Worm (Caenorhabditis elegans) whole organism, L4 larva: ENCODE data around the gene sym-1.

Experiments used
- F10B5.3 ChIP-seq: sonication (generic microtip); optimal IDR thresholded peaks from 2 replicates; lab custom pipeline; 2016; ENCODE audit warnings: mild to moderate bottlenecking, missing genetic modification characterization, missing compliant biosample characterization
- T26A8.4 ChIP-seq: fragments of 200-800 bp; sonication (Bioruptor generic); IDR thresholded peaks from 2 replicates; pipeline ENCODE4 v1.3.6; 2022; ENCODE audit warnings: missing genetic modification characterization, missing compliant biosample characterization
- Y48G9A.11 ChIP-seq: fragments of 200-800 bp; sonication (Bioruptor generic); IDR thresholded peaks from 2 replicates; pipeline ENCODE4 v1.3.6; 2022; ENCODE audit warnings: missing genetic modification reagents, missing genetic modification characterization, missing compliant biosample characterization
- ZK337.2 ChIP-seq: fragments of 200-800 bp; sonication (Bioruptor generic); IDR thresholded peaks from 2 replicates; pipeline ENCODE4 v1.3.6; 2022; ENCODE audit warnings: missing genetic modification reagents, missing genetic modification characterization, missing compliant biosample characterization
- ZK546.5 ChIP-seq, 2 experiments: sonication (generic microtip); optimal IDR thresholded peaks; 2 replicates each; lab custom pipeline; 2017; ENCODE audit warnings: missing biosample characterization in 2 of 2, missing genetic modification characterization in 2 of 2
- aha-1 ChIP-seq: fragments of 150-350 bp; peaks from one replicate; lab custom pipeline; 2014; ENCODE audit warnings: missing biosample characterization, missing genetic modification characterization
- aly-2 ChIP-seq: sonication (generic microtip); optimal IDR thresholded peaks from 2 replicates; lab custom pipeline; 2018; ENCODE audit warnings: missing biosample characterization, missing genetic modification characterization
- attf-4 ChIP-seq: sonication (generic microtip); optimal IDR thresholded peaks from 3 replicates; lab custom pipeline; 2017; ENCODE audit warnings: missing biosample characterization, missing genetic modification characterization
- ceh-20 ChIP-seq: fragments of 200-800 bp; sonication (Bioruptor generic); IDR thresholded peaks from 2 replicates; pipeline ENCODE4 v1.3.6; 2022; ENCODE audit warnings: missing genetic modification reagents, missing genetic modification characterization, missing compliant biosample characterization
- ceh-28 ChIP-seq: fragments of 150-350 bp; optimal IDR thresholded peaks from 2 replicates; lab custom pipeline; 2014; ENCODE audit warnings: missing biosample characterization, missing genetic modification reagents, missing genetic modification characterization
- ceh-32 ChIP-seq: sonication (generic microtip); optimal IDR thresholded peaks from 2 replicates; lab custom pipeline; 2016; ENCODE audit warnings: mild to moderate bottlenecking, missing genetic modification characterization, missing compliant biosample characterization; ENCODE audit not compliant: poor library complexity
- ceh-44 ChIP-seq: fragments of 200-800 bp; sonication (Bioruptor generic); IDR thresholded peaks from 2 replicates; pipeline ENCODE4 v1.3.6; 2022; ENCODE audit warnings: missing genetic modification reagents, missing genetic modification characterization, missing compliant biosample characterization
- ceh-62 ChIP-seq: sonication (generic microtip); optimal IDR thresholded peaks from 2 replicates; lab custom pipeline; 2017; ENCODE audit warnings: missing biosample characterization, missing genetic modification characterization
- ceh-82 ChIP-seq: sonication (generic microtip); optimal IDR thresholded peaks from 2 replicates; lab custom pipeline; 2017; ENCODE audit warnings: missing biosample characterization, missing genetic modification characterization
- cey-2 ChIP-seq: sonication (generic microtip); optimal IDR thresholded peaks from 3 replicates; lab custom pipeline; 2017; ENCODE audit warnings: missing genetic modification characterization, mild to moderate bottlenecking, missing compliant biosample characterization, antibody characterized with exemption, borderline replicate concordance; ENCODE audit not compliant: insufficient read depth
- daf-19 ChIP-seq: fragments of 200-800 bp; sonication (Bioruptor generic); conservative IDR thresholded peaks from 2 replicates; pipeline ENCODE4 v1.3.6; 2022; ENCODE audit warnings: missing genetic modification characterization, missing compliant biosample characterization
- dmd-6 ChIP-seq: fragments of 200-800 bp; sonication (Bioruptor generic); IDR thresholded peaks from 2 replicates; pipeline ENCODE4 v1.3.6; 2022; ENCODE audit warnings: missing genetic modification reagents, missing genetic modification characterization, missing compliant biosample characterization
- dmd-9 ChIP-seq: fragments of 200-800 bp; sonication (Bioruptor generic); IDR thresholded peaks from 2 replicates; pipeline ENCODE4 v1.3.6; 2022; ENCODE audit warnings: missing genetic modification reagents, missing genetic modification characterization, missing compliant biosample characterization
- dpl-1 ChIP-seq: fragments of 150-350 bp; optimal IDR thresholded peaks from 2 replicates; lab custom pipeline; 2014; ENCODE audit warnings: missing biosample characterization, missing genetic modification reagents, missing genetic modification characterization
- egl-43 ChIP-seq: fragments of 200-800 bp; sonication (Bioruptor generic); IDR thresholded peaks from 2 replicates; pipeline ENCODE4 v1.3.6; 2022; ENCODE audit warnings: missing genetic modification reagents, missing genetic modification characterization, missing compliant biosample characterization
- fkh-10 ChIP-seq: fragments of 150-350 bp; optimal IDR thresholded peaks from 2 replicates; lab custom pipeline; 2014; ENCODE audit warnings: missing biosample characterization, missing genetic modification reagents, missing genetic modification characterization
- fos-1 ChIP-seq: fragments of 150-350 bp; optimal IDR thresholded peaks from 2 replicates; lab custom pipeline; 2014; ENCODE audit warnings: missing biosample characterization, missing genetic modification characterization
- gei-8 ChIP-seq: fragments of 200-800 bp; sonication (Bioruptor generic); optimal IDR thresholded peaks from 2 replicates; lab custom pipeline; 2018; ENCODE audit warnings: mild to moderate bottlenecking, missing genetic modification characterization, missing compliant biosample characterization
- hif-1 ChIP-seq, 2 experiments: sonication (generic microtip); optimal IDR thresholded peaks; 2 replicates each; lab custom pipeline; 2016 to 2017; ENCODE audit warnings: missing compliant biosample characterization in 2 of 2, missing genetic modification characterization in 2 of 2, missing genetic modification reagents in 2 of 2, missing genotype in 2 of 2, mild to moderate bottlenecking in 1 of 2
- hlh-30 ChIP-seq: sonication (generic microtip); optimal IDR thresholded peaks from 2 replicates; lab custom pipeline; 2017; ENCODE audit warnings: antibody characterized with exemption, mild to moderate bottlenecking, missing genetic modification characterization, missing compliant biosample characterization; ENCODE audit not compliant: insufficient read depth
- jun-1 ChIP-seq: fragments of 150-350 bp; optimal IDR thresholded peaks from 2 replicates; lab custom pipeline; 2014; ENCODE audit warnings: missing biosample characterization, missing genetic modification reagents, missing genetic modification characterization
- lim-7 ChIP-seq: fragments of 200-800 bp; sonication (Bioruptor generic); IDR thresholded peaks from 2 replicates; pipeline ENCODE4 v1.3.6; 2022; ENCODE audit warnings: missing genetic modification characterization, missing compliant biosample characterization
- lin-13 ChIP-seq: fragments of 150-350 bp; optimal IDR thresholded peaks from 2 replicates; lab custom pipeline; 2014; ENCODE audit warnings: missing biosample characterization, missing genetic modification reagents, missing genetic modification characterization
- lin-39 ChIP-seq: fragments of 150-350 bp; optimal IDR thresholded peaks from 2 replicates; lab custom pipeline; 2014; ENCODE audit warnings: missing biosample characterization, missing genetic modification reagents, missing genetic modification characterization
- lsy-2 ChIP-seq, 2 experiments: fragments of 150-350 bp in 1 of 2; sonication (generic microtip) in 1 of 2; optimal IDR thresholded peaks; 2 replicates each; lab custom pipeline; 2014 to 2017; ENCODE audit warnings: missing biosample characterization in 2 of 2, missing genetic modification characterization in 2 of 2
- madf-9 ChIP-seq: fragments of 200-800 bp; sonication (Bioruptor generic); conservative IDR thresholded peaks from 2 replicates; pipeline ENCODE4 v1.3.6; 2022; ENCODE audit warnings: missing genetic modification reagents, missing genetic modification characterization, missing compliant biosample characterization
- mdl-1 ChIP-seq, 2 experiments: fragments of 150-350 bp in 1 of 2; sonication (generic microtip) in 1 of 2; optimal IDR thresholded peaks; 2 replicates each; lab custom pipeline; 2014 to 2017; ENCODE audit warnings: missing biosample characterization in 2 of 2, missing genetic modification characterization in 2 of 2
- mxl-2 ChIP-seq: fragments of 200-800 bp; sonication (Bioruptor generic); conservative IDR thresholded peaks from 2 replicates; pipeline ENCODE4 v1.3.6; 2022; ENCODE audit warnings: missing genetic modification reagents, missing genetic modification characterization, missing compliant biosample characterization
- nhr-10 ChIP-seq: fragments of 150-350 bp; optimal IDR thresholded peaks from 2 replicates; lab custom pipeline; 2014; ENCODE audit warnings: missing biosample characterization, missing genetic modification characterization
- nhr-28 ChIP-seq: fragments of 150-350 bp; optimal IDR thresholded peaks from 2 replicates; lab custom pipeline; 2014; ENCODE audit warnings: missing biosample characterization, missing genetic modification characterization
- nhr-42 ChIP-seq: fragments of 200-800 bp; sonication (Bioruptor generic); IDR thresholded peaks from 2 replicates; pipeline ENCODE4 v1.3.6; 2022; ENCODE audit warnings: missing genetic modification characterization, missing compliant biosample characterization
- nhr-48 ChIP-seq: sonication (generic microtip); optimal IDR thresholded peaks from 2 replicates; lab custom pipeline; 2016; ENCODE audit warnings: mild to moderate bottlenecking, missing genetic modification characterization, missing compliant biosample characterization
- nhr-6 ChIP-seq: fragments of 150-350 bp; optimal IDR thresholded peaks from 2 replicates; lab custom pipeline; 2014; ENCODE audit warnings: missing biosample characterization, missing genetic modification characterization
- nhr-76 ChIP-seq: fragments of 150-350 bp; optimal IDR thresholded peaks from 2 replicates; lab custom pipeline; 2014; ENCODE audit warnings: missing biosample characterization, missing genetic modification characterization
- nhr-77 ChIP-seq: fragments of 150-350 bp; optimal IDR thresholded peaks from 2 replicates; lab custom pipeline; 2014; ENCODE audit warnings: missing biosample characterization, missing genetic modification characterization
- pha-4 ChIP-seq, 2 experiments: fragments of 150-350 bp in 1 of 2; fragments of 200-800 bp in 1 of 2; sonication (Bioruptor generic) in 1 of 2; IDR thresholded peaks in 1 of 2; optimal IDR thresholded peaks in 1 of 2; 2 replicates each; pipeline versions ENCODE4 v1.3.6 to Lab custom; 2014 to 2022; ENCODE audit warnings: missing genetic modification characterization in 2 of 2, missing genetic modification reagents in 2 of 2, missing biosample characterization in 1 of 2, missing compliant biosample characterization in 1 of 2
- pqm-1 ChIP-seq: sonication (generic microtip); optimal IDR thresholded peaks from 2 replicates; lab custom pipeline; 2017; ENCODE audit warnings: missing biosample characterization, missing genetic modification characterization
- saeg-2 ChIP-seq: fragments of 200-800 bp; sonication (Bioruptor generic); IDR thresholded peaks from 2 replicates; pipeline ENCODE4 v1.3.6; 2022; ENCODE audit warnings: missing genetic modification reagents, missing genetic modification characterization, missing compliant biosample characterization
- sdz-12 ChIP-seq: fragments of 200-800 bp; sonication (Bioruptor generic); optimal IDR thresholded peaks from 2 replicates; lab custom pipeline; 2018; ENCODE audit warnings: mild to moderate bottlenecking, missing genetic modification characterization, missing compliant biosample characterization
- set-16 ChIP-seq: fragments of 200-800 bp; sonication (Bioruptor generic); IDR thresholded peaks from 2 replicates; pipeline ENCODE4 v1.3.6; 2022; ENCODE audit warnings: missing genetic modification reagents, missing genetic modification characterization, missing compliant biosample characterization
- snpc-1.2 ChIP-seq: fragments of 200-800 bp; sonication (Bioruptor generic); IDR thresholded peaks from 2 replicates; pipeline ENCODE4 v1.3.6; 2022; ENCODE audit warnings: missing genetic modification reagents, missing genetic modification characterization, missing compliant biosample characterization
- tag-97 ChIP-seq: fragments of 200-800 bp; sonication (Bioruptor generic); IDR thresholded peaks from 2 replicates; pipeline ENCODE4 v1.3.6; 2022; ENCODE audit warnings: missing genetic modification characterization, missing compliant biosample characterization
- vab-7 ChIP-seq: fragments of 200-800 bp; sonication (Bioruptor generic); IDR thresholded peaks from 2 replicates; pipeline ENCODE4 v1.3.6; 2022; ENCODE audit warnings: missing genetic modification reagents, missing genetic modification characterization, missing compliant biosample characterization
- zfp-3 ChIP-seq: fragments of 200-800 bp; sonication (Bioruptor generic); conservative IDR thresholded peaks from 2 replicates; pipeline ENCODE4 v1.3.6; 2022; ENCODE audit warnings: missing genetic modification reagents, missing genetic modification characterization, missing compliant biosample characterization
- zip-2 ChIP-seq: fragments of 150-350 bp; optimal IDR thresholded peaks from 2 replicates; lab custom pipeline; 2014; ENCODE audit warnings: missing biosample characterization, missing genetic modification characterization
- ztf-11 ChIP-seq: fragments of 150-350 bp; optimal IDR thresholded peaks from 2 replicates; lab custom pipeline; 2014; ENCODE audit warnings: missing biosample characterization, missing genetic modification characterization

The sym-1 gene

DNA sequence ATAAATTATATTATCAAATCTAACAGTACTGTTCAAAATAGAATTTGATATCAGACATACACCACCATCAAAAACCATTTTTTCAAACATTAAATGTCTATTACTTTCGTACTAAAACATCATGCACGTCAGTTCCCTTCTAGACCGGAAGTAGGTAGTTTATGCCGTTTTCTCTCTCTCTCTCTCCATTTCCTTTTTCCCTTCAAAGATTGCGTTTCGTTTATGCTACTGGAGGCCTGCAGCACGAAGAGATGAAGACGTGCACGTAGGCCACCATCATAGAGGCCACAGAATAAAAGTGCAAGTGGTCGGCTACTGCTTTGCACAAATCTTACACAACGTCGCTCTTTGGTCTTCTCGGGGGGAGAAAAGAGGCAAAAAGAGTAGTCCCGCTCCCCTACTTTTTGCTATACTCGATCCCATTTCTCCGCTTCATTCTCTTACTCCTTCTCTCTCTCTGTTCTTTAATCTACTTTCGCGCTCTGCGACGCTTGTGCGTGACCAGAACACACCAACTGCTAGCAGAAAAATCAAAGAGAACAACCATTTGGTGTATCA is 19.9 kb upstream of the sym-1 start (continued):
- TF ChIP-seq egl-43 (peak; percentile 66), saeg-2 (GFP tag; lab: Robert Waterston, UW) (peak; percentile 86), nhr-48 (tag; lab: Kevin White, UChicago) (peak; percentile 57), ZK546.5 (tag; optimal IDR thresholded peaks at IDR 0.05; lab: Kevin White, UChicago) (no peak), nhr-10 (tag; lab: Kevin White, UChicago) (no peak), tag-97 (GFP tag; lab: Robert Waterston, UW) (no peak; the same call in 1 of the 2 replicates), set-16 (peak; percentile 46), jun-1 (tag; lab: Kevin White, UChicago) (no peak), ceh-44 (GFP tag; lab: Robert Waterston, UW) (no peak), dmd-9 (no peak), madf-9 (GFP tag; lab: Robert Waterston, UW) (no peak), lin-39 (tag; lab: Kevin White, UChicago) (no peak), aly-2 (no peak), vab-7 (GFP tag; lab: Robert Waterston, UW) (no peak), hif-1 (tag; optimal IDR thresholded peaks at IDR 0.05; lab: Kevin White, UChicago) (peak; percentile 49 to 98), fkh-10 (peak; percentile 68), ceh-32 (tag; lab: Kevin White, UChicago) (peak; percentile 24), dpl-1 (GFP tag; lab: Kevin White, UChicago) (peak; percentile 10), cey-2 (tag; lab: Kevin White, UChicago) (no peak), aha-1 (peak; percentile 94), attf-4 (tag; lab: Kevin White, UChicago) (no peak), nhr-6 (tag; lab: Kevin White, UChicago) (no peak), gei-8 (GFP tag; lab: Kevin White, UChicago) (no peak), sdz-12 (no peak), daf-19 (GFP tag; lab: Robert Waterston, UW) (no peak), zfp-3 (GFP tag; lab: Robert Waterston, UW) (no peak), nhr-28 (peak; percentile 18), lim-7 (GFP tag; lab: Robert Waterston, UW) (no peak), ceh-20 (GFP tag; lab: Robert Waterston, UW) (peak; percentile 80), nhr-42 (no peak), ceh-28 (tag; lab: Kevin White, UChicago) (no peak), Y48G9A.11 (GFP tag; lab: Robert Waterston, UW) (no peak), lsy-2 (tag; optimal IDR thresholded peaks at IDR 0.05; lab: Kevin White, UChicago) (peak; percentile 58 to 70), pqm-1 (tag; lab: Kevin White, UChicago) (peak; percentile 2), snpc-1.2 (GFP tag; lab: Robert Waterston, UW) (no peak), nhr-76 (tag; lab: Kevin White, UChicago) (no peak), mxl-2 (GFP tag; lab: Robert Waterston, UW) (no peak), ZK337.2 (GFP tag; lab: Robert Waterston, UW) (no peak), pha-4 (GFP tag; IDR thresholded peaks at IDR 0.05; lab: Robert Waterston, UW) (no peak), pha-4 (tag; optimal IDR thresholded peaks at IDR 0.05; lab: Kevin White, UChicago) (peak; percentile 37), zip-2 (no peak), mdl-1 (tag; optimal IDR thresholded peaks at IDR 0.05; lab: Kevin White, UChicago) (peak; percentile 55 to 71), T26A8.4 (GFP tag; lab: Robert Waterston, UW) (no peak), ceh-62 (tag; lab: Kevin White, UChicago) (no peak), ceh-82 (no peak), lin-13 (GFP tag; lab: Kevin White, UChicago) (peak; percentile 3), F10B5.3 (tag; lab: Kevin White, UChicago) (no peak), fos-1 (tag; lab: Kevin White, UChicago) (no peak), dmd-6 (GFP tag; lab: Robert Waterston, UW) (peak; percentile 77; the same call in 1 of the 2 replicates), nhr-77 (tag; lab: Kevin White, UChicago) (no peak), ztf-11 (tag; lab: Kevin White, UChicago) (no peak), hlh-30 (tag; lab: Kevin White, UChicago) (peak; percentile 80)
